Worm (Caenorhabditis elegans): ENCODE measurements around the gene F58B4.7.

F58B4.7 gene

ce11 chrV:10954832-10955231, 31.7 kb upstream of the F58B4.7 start, which contains the start of gene F17C11.6:
Gene F17C11.6 (plus strand): TSS chrV:10955121.
- peak; percentile 7 for TF ChIP-seq dve-1 (tag; optimal IDR thresholded peaks at IDR 0.05; ENCODE audit: insufficient read depth)
- TF ChIP-seq nhr-237 (tag; optimal IDR thresholded peaks at IDR 0.05) = no peak
- no peak for TF ChIP-seq hmg-1.1 (GFP tag; IDR thresholded peaks at IDR 0.05)
- no peak for TF ChIP-seq ceh-82 (tag; optimal IDR thresholded peaks at IDR 0.05)
- no peak for TF ChIP-seq daf-16 (GFP tag; optimal IDR thresholded peaks at IDR 0.05)
- TF ChIP-seq daf-16 (tag; optimal IDR thresholded peaks at IDR 0.05) = peak; percentile 27
- no peak for TF ChIP-seq egl-27 (tag; optimal IDR thresholded peaks at IDR 0.05)

ce11 chrV:10954334-10954733, 31.2 kb upstream of the F58B4.7 start, which contains the start of gene clec-221:
Gene clec-221 (minus strand): TSS chrV:10954434.
- TF ChIP-seq lin-39 (tag; optimal IDR thresholded peaks at IDR 0.05) (no peak), unc-130 (GFP tag; optimal IDR thresholded peaks at IDR 0.05) (no peak), unc-62 (GFP tag; optimal IDR thresholded peaks at IDR 0.05 in 1 of 2) (no peak), unc-62 (tag; optimal IDR thresholded peaks at IDR 0.05) (no peak), jun-1 (tag; optimal IDR thresholded peaks at IDR 0.05) (no peak), ztf-7 (tag; optimal IDR thresholded peaks at IDR 0.05) (no peak), mdl-1 (tag; optimal IDR thresholded peaks at IDR 0.05) (no peak), F49E8.2 (tag; optimal IDR thresholded peaks at IDR 0.05; ENCODE audit: borderline replicate concordance) (no peak), nhr-42 (GFP tag; IDR thresholded peaks at IDR 0.05) (no peak), nhr-48 (tag; optimal IDR thresholded peaks at IDR 0.05) (no peak), zag-1 (tag; optimal IDR thresholded peaks at IDR 0.05) (no peak), dpl-1 (GFP tag; optimal IDR thresholded peaks at IDR 0.05) (no peak), zfp-2 (tag; optimal IDR thresholded peaks at IDR 0.05) (no peak), ceh-62 (tag; optimal IDR thresholded peaks at IDR 0.05) (no peak), mep-1 (tag; optimal IDR thresholded peaks at IDR 0.05) (no peak)

- TF ChIP-seq pqm-1 (tag; optimal IDR thresholded peaks at IDR 0.05) = no peak
- TF ChIP-seq dve-1 (tag; optimal IDR thresholded peaks at IDR 0.05; ENCODE audit: insufficient read depth) = peak; percentile 42
- peak in 1 of 2 experiments; percentile 61 for TF ChIP-seq lsy-2 (tag; optimal IDR thresholded peaks at IDR 0.05)
- TF ChIP-seq dmd-6 (GFP tag; IDR thresholded peaks at IDR 0.05) = no peak; the same call in 1 of the 2 replicates
- TF ChIP-seq tra-1 (GFP tag; IDR thresholded peaks at IDR 0.05) = 0 out of 2 replicates have a peak, but pooled peaks have one; percentile 8
- peak; percentile 24 for TF ChIP-seq nhr-77 (tag; optimal IDR thresholded peaks at IDR 0.05)
- TF ChIP-seq F37D6.2 (tag; optimal IDR thresholded peaks at IDR 0.05) = no peak
- no peak for TF ChIP-seq nhr-48 (tag; optimal IDR thresholded peaks at IDR 0.05)
- no peak for TF ChIP-seq Y48G9A.11 (GFP tag; IDR thresholded peaks at IDR 0.05)
- TF ChIP-seq aha-1 (tag) = peak; percentile 29
- TF ChIP-seq zip-2 (tag; optimal IDR thresholded peaks at IDR 0.05) = no peak
- TF ChIP-seq sdz-12 (GFP tag; optimal IDR thresholded peaks at IDR 0.05) = peak; percentile 59
- TF ChIP-seq T20F7.1 (GFP tag; optimal IDR thresholded peaks at IDR 0.05) = peak; percentile 69
- TF ChIP-seq saeg-2 (GFP tag; IDR thresholded peaks at IDR 0.05) = peak; percentile 57; the same call in 1 of the 2 replicates
- peak in 1 of 2 experiments; percentile 48 for TF ChIP-seq daf-16 (GFP tag; optimal IDR thresholded peaks at IDR 0.05)
- TF ChIP-seq daf-16 (tag; optimal IDR thresholded peaks at IDR 0.05) = no peak
- TF ChIP-seq nhr-11 (tag; optimal IDR thresholded peaks at IDR 0.05) = no peak
- TF ChIP-seq hmg-1.1 (GFP tag; IDR thresholded peaks at IDR 0.05) = peak; percentile 43; the same call in 1 of the 2 replicates
- peak; percentile 72 for TF ChIP-seq ama-1 (optimal IDR thresholded peaks at IDR 0.05)
- TF ChIP-seq lin-13 (GFP tag; optimal IDR thresholded peaks at IDR 0.05) = no peak
- peak; percentile 95 for TF ChIP-seq zfp-3 (GFP tag; conservative IDR thresholded peaks at IDR 0.05)
- TF ChIP-seq dmd-8 (GFP tag; IDR thresholded peaks at IDR 0.05) = no peak
- TF ChIP-seq hif-1 (tag; optimal IDR thresholded peaks at IDR 0.05) = peak in 1 of 2 experiments; percentile 6
- TF ChIP-seq fos-1 (tag; optimal IDR thresholded peaks at IDR 0.05) = no peak
- peak; percentile 19 to 67 for TF ChIP-seq unc-62 (GFP tag; optimal IDR thresholded peaks at IDR 0.05 in 1 of 2)
- TF ChIP-seq unc-62 (tag; optimal IDR thresholded peaks at IDR 0.05) = no peak
- TF ChIP-seq mep-1 (tag; optimal IDR thresholded peaks at IDR 0.05) = peak; percentile 35
- 0 out of 2 replicates have a peak, but pooled peaks have one; percentile 32 for TF ChIP-seq mdt-29 (GFP tag; IDR thresholded peaks at IDR 0.05)
- TF ChIP-seq ceh-82 (tag; optimal IDR thresholded peaks at IDR 0.05) = no peak
- TF ChIP-seq lir-3 (tag; optimal IDR thresholded peaks at IDR 0.05) = no peak
- no peak; the same call in 1 of the 2 replicates for TF ChIP-seq T26A8.4 (GFP tag; IDR thresholded peaks at IDR 0.05)
- no peak for TF ChIP-seq ces-1 (GFP tag; optimal IDR thresholded peaks at IDR 0.05)
- TF ChIP-seq nhr-111 (GFP tag; optimal IDR thresholded peaks at IDR 0.05) = no peak
- TF ChIP-seq lin-15B (tag; optimal IDR thresholded peaks at IDR 0.05) = no peak
Measured at ce11 chrV:10953471-10954155, 30.5 kb upstream of the F58B4.7 start.
